Worm (Caenorhabditis elegans): ENCODE measurements around the gene srh-231.
"Not testable (repeated sequence)": the region's sequence is repeated elsewhere in the genome, so short reads cannot be mapped to it uniquely, and the experiment has no call there.

DNA sequence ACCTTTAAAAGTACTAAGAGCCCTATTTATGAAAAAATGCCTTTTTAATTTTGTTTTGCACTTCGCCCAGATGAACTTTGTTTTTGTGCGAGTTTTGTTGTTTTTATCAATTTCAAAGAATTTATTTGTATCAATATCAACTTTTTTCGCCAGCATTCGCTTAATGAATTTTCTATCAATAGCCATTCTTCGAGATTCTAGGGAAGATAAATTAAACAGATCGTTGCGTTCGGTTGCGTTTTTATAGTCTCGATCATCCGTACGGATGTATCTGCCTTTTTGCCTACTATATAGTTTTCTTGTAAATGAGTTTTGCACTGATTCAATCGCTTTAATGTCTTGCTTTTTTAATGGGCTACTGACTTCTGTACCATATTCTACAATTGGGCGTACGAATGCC lies 6.5 kb downstream of the srh-231 start, which contains the start of gene nhr-147:
- TF ChIP-seq ceh-58, lin-26 (GFP tag; IDR thresholded peaks at IDR 0.05): not testable (repeated sequence)
